Fruit fly (Drosophila melanogaster) whole organism, embryonic: ENCODE measurements around the gene Hr38.

ENCODE experiments used
- aop ChIP-seq: fragments of 200-800 bp; sonication (Bioruptor generic); IDR thresholded peaks from 2 replicates; pipeline ENCODE4 v1.3.6; 2022; ENCODE audit warnings: missing biosample characterization, missing genetic modification characterization
- bigmax ChIP-seq: fragments of 200-800 bp; sonication (Bioruptor generic); optimal IDR thresholded peaks from 2 replicates; lab custom pipeline; 2018; ENCODE audit warnings: missing biosample characterization, mild to moderate bottlenecking, missing genetic modification characterization
- run ChIP-seq: fragments of 200-800 bp; sonication (Bioruptor generic); optimal IDR thresholded peaks from 3 replicates; lab custom pipeline; 2018; ENCODE audit warnings: missing biosample characterization, mild to moderate bottlenecking, missing genetic modification characterization

dm6 chr2L:20673737-20674461 is 40.5 kb downstream of the Hr38 start:
- no peak for TF ChIP-seq aop (GFP tag; lab: Robert Waterston, UW)
- TF ChIP-seq bigmax (GFP tag; lab: Kevin White, UChicago): no peak
- TF ChIP-seq run (tag; lab: Kevin White, UChicago): no peak
